Fruit fly (Drosophila melanogaster) whole organism, embryonic: ENCODE data around the gene Tsen34.
A peak's percentile ranks its signal among the peaks of the same experiment; 100 is the strongest.

Source experiments
- BEAF-32 ChIP-seq: fragments of 200-800 bp; sonication (Bioruptor generic); optimal IDR thresholded peaks from 3 replicates; lab custom pipeline; 2017; ENCODE audit warnings: missing biosample characterization, missing genetic modification characterization, mild to moderate bottlenecking, moderate library complexity, missing genetic modification reagents
- CG13296 ChIP-seq: fragments of 200-800 bp; sonication (Bioruptor generic); optimal IDR thresholded peaks from 3 replicates; lab custom pipeline; 2018; ENCODE audit warnings: missing biosample characterization, mild to moderate bottlenecking, missing genetic modification characterization
- CG13424 ChIP-seq: fragments of 200-800 bp; sonication (Bioruptor generic); optimal IDR thresholded peaks from 2 replicates; lab custom pipeline; 2019; ENCODE audit warnings: missing biosample characterization, mild to moderate bottlenecking, missing genetic modification characterization, moderate library complexity
- CG14014 ChIP-seq: fragments of 200-800 bp; sonication (Bioruptor generic); IDR thresholded peaks from 2 replicates; pipeline ENCODE4 v1.3.6; 2022; ENCODE audit warnings: missing biosample characterization, missing genetic modification characterization
- CG14050 ChIP-seq: fragments of 200-800 bp; sonication (Bioruptor generic); IDR thresholded peaks from 3 replicates; pipeline ENCODE4 v1.3.6; 2022; ENCODE audit warnings: missing biosample characterization, missing genetic modification characterization
- CG14667 ChIP-seq: fragments of 200-800 bp; sonication (Bioruptor generic); IDR thresholded peaks from 2 replicates; pipeline ENCODE4 v1.3.6; 2022; ENCODE audit warnings: missing biosample characterization, missing genetic modification characterization
- CG1603 ChIP-seq: fragments of 200-800 bp; sonication (Bioruptor generic); optimal IDR thresholded peaks from 2 replicates; lab custom pipeline; 2019; ENCODE audit warnings: missing biosample characterization, mild to moderate bottlenecking, missing genetic modification characterization, moderate library complexity
- CG16779 ChIP-seq: fragments of 200-800 bp; sonication (Bioruptor generic); IDR thresholded peaks from 2 replicates; pipeline ENCODE4 v1.3.6; 2022; ENCODE audit warnings: missing biosample characterization, missing genetic modification characterization
- CG18262 ChIP-seq: fragments of 200-800 bp; optimal IDR thresholded peaks from 3 replicates; lab custom pipeline; 2019; ENCODE audit warnings: missing biosample characterization, mild to moderate bottlenecking, missing genetic modification characterization, moderate library complexity
- CG2199 ChIP-seq: fragments of 200-800 bp; sonication (Bioruptor generic); IDR thresholded peaks from 3 replicates; pipeline ENCODE4 v1.3.6; 2022; ENCODE audit warnings: missing biosample characterization, missing genetic modification characterization
- CG30431 ChIP-seq: fragments of 200-800 bp; sonication (Bioruptor generic); optimal IDR thresholded peaks from 2 replicates; lab custom pipeline; 2017; ENCODE audit warnings: missing biosample characterization, missing genetic modification characterization
- CG32532 ChIP-seq: fragments of 200-800 bp; sonication (Bioruptor generic); IDR thresholded peaks from 2 replicates; pipeline ENCODE4 v1.3.6; 2022; ENCODE audit warnings: missing biosample characterization, missing genetic modification characterization
- CG3726 ChIP-seq: fragments of 200-800 bp; sonication (Bioruptor generic); IDR thresholded peaks from 3 replicates; pipeline ENCODE4, ENCODE4 v1.3.6; 2022; ENCODE audit warnings: missing biosample characterization, missing genetic modification characterization
- CG4282 ChIP-seq: fragments of 200-800 bp; sonication (Bioruptor generic); optimal IDR thresholded peaks from 2 replicates; lab custom pipeline; 2016; ENCODE audit warnings: missing biosample characterization, missing genetic modification characterization
- CG5953 ChIP-seq: fragments of 200-800 bp; sonication (Bioruptor generic); IDR thresholded peaks from 2 replicates; pipeline ENCODE4 v1.3.6; 2022; ENCODE audit warnings: missing biosample characterization, missing genetic modification characterization
- CG7357 ChIP-seq: fragments of 200-800 bp; sonication (Bioruptor generic); IDR thresholded peaks from 3 replicates; pipeline ENCODE4 v1.3.6; 2022; ENCODE audit warnings: missing biosample characterization, missing genetic modification characterization
- CG8281 ChIP-seq: fragments of 200-800 bp; sonication (Bioruptor generic); optimal IDR thresholded peaks from 2 replicates; lab custom pipeline; 2018; ENCODE audit warnings: missing biosample characterization, mild to moderate bottlenecking, missing genetic modification characterization, moderate library complexity
- CG8359 ChIP-seq: fragments of 200-800 bp; sonication (Bioruptor generic); optimal IDR thresholded peaks from 2 replicates; lab custom pipeline; 2017; ENCODE audit warnings: missing biosample characterization, mild to moderate bottlenecking, missing genetic modification characterization, borderline replicate concordance
- CG9876 ChIP-seq: fragments of 200-800 bp; sonication (Bioruptor generic); optimal IDR thresholded peaks from 2 replicates; lab custom pipeline; 2016; ENCODE audit warnings: missing biosample characterization, missing genetic modification characterization
- D19B ChIP-seq: fragments of 200-800 bp; sonication (Bioruptor generic); optimal IDR thresholded peaks from 2 replicates; lab custom pipeline; 2017; ENCODE audit warnings: missing biosample characterization, mild to moderate bottlenecking, missing genetic modification characterization
- Hr39 ChIP-seq: fragments of >200 bp; optimal IDR thresholded peaks from 2 replicates; lab custom pipeline; 2017
- Hr51 ChIP-seq, 2 experiments: fragments of 200-800 bp; sonication (Bioruptor generic); optimal IDR thresholded peaks; 2 replicates in 1 of 2; 3 replicates in 1 of 2; lab custom pipeline; 2016 to 2018; ENCODE audit warnings: missing biosample characterization in 2 of 2, missing genetic modification characterization in 2 of 2, mild to moderate bottlenecking in 1 of 2, moderate library complexity in 1 of 2
- NC2α ChIP-seq: fragments of 200-800 bp; sonication (Bioruptor generic); optimal IDR thresholded peaks from 2 replicates; lab custom pipeline; 2016; ENCODE audit warnings: missing biosample characterization, missing genetic modification characterization
- Opbp ChIP-seq: fragments of 200-800 bp; sonication (Bioruptor generic); IDR thresholded peaks from 3 replicates; pipeline ENCODE4 v1.3.6; 2022; ENCODE audit warnings: missing biosample characterization, missing genetic modification characterization; ENCODE audit not compliant: partially characterized antibody
- Rfx ChIP-seq: fragments of 200-800 bp; sonication (Bioruptor generic); IDR thresholded peaks from 2 replicates; pipeline ENCODE4 v1.3.6; 2022; ENCODE audit warnings: missing biosample characterization, missing genetic modification characterization
- Spps ChIP-seq: fragments of 200-800 bp; sonication (Bioruptor generic); optimal IDR thresholded peaks from 2 replicates; lab custom pipeline; 2018; ENCODE audit warnings: missing biosample characterization, mild to moderate bottlenecking, missing genetic modification characterization
- ac ChIP-seq: fragments of 200-800 bp; sonication (Bioruptor generic); optimal IDR thresholded peaks from 3 replicates; lab custom pipeline; 2017; ENCODE audit warnings: missing biosample characterization, mild to moderate bottlenecking, missing genetic modification characterization
- cato ChIP-seq: fragments of 200-800 bp; sonication (Bioruptor generic); optimal IDR thresholded peaks from 2 replicates; lab custom pipeline; 2016; ENCODE audit warnings: missing biosample characterization, missing genetic modification characterization, borderline replicate concordance
- cg ChIP-seq: fragments of 200-800 bp; sonication (Bioruptor generic); optimal IDR thresholded peaks from 3 replicates; lab custom pipeline; 2019; ENCODE audit warnings: missing biosample characterization, mild to moderate bottlenecking, missing genetic modification characterization, moderate library complexity
- da ChIP-seq: fragments of 200-800 bp; sonication (Bioruptor generic); optimal IDR thresholded peaks from 2 replicates; lab custom pipeline; 2016; ENCODE audit warnings: missing biosample characterization, missing genetic modification characterization
- dpn ChIP-seq, 2 experiments: fragments of 200-800 bp; sonication (Bioruptor generic); optimal IDR thresholded peaks; 3 replicates each; lab custom pipeline; 2016; ENCODE audit warnings: missing biosample characterization in 2 of 2, missing genetic modification characterization in 2 of 2
- eve ChIP-seq, 2 experiments: fragments of >200 bp; optimal IDR thresholded peaks; 2 replicates each; lab custom pipeline; 2017; ENCODE audit warnings: missing biosample characterization in 2 of 2, missing genetic modification characterization in 2 of 2
- ftz-f1 ChIP-seq: fragments of 200-800 bp; sonication (Bioruptor generic); optimal IDR thresholded peaks from 2 replicates; lab custom pipeline; 2016; ENCODE audit warnings: missing biosample characterization, missing genetic modification characterization
- gcm ChIP-seq: fragments of 200-800 bp; sonication (Bioruptor generic); optimal IDR thresholded peaks from 2 replicates; lab custom pipeline; 2019; ENCODE audit warnings: missing biosample characterization, mild to moderate bottlenecking, missing genetic modification characterization, moderate library complexity
- gro ChIP-seq: fragments of 200-800 bp; sonication (Bioruptor generic); optimal IDR thresholded peaks from 2 replicates; lab custom pipeline; 2016; ENCODE audit warnings: missing biosample characterization, missing genetic modification characterization
- gsb ChIP-seq: fragments of 200-800 bp; sonication (Bioruptor generic); IDR thresholded peaks from 2 replicates; pipeline ENCODE4 v1.3.6; 2022; ENCODE audit warnings: missing biosample characterization, missing genetic modification characterization
- kni ChIP-seq: fragments of 200-800 bp; sonication (Bioruptor generic); optimal IDR thresholded peaks from 3 replicates; lab custom pipeline; 2017; ENCODE audit warnings: mild to moderate bottlenecking, missing biosample characterization, missing genetic modification reagents, missing genetic modification characterization
- lab ChIP-seq: fragments of 200-800 bp; sonication (Bioruptor generic); optimal IDR thresholded peaks from 3 replicates; lab custom pipeline; 2017; ENCODE audit warnings: missing biosample characterization, missing genetic modification characterization, mild to moderate bottlenecking, moderate library complexity, missing genetic modification reagents
- lbe ChIP-seq: fragments of 200-800 bp; sonication (Bioruptor generic); optimal IDR thresholded peaks from 2 replicates; lab custom pipeline; 2016; ENCODE audit warnings: missing biosample characterization, mild to moderate bottlenecking, missing genetic modification characterization
- mam ChIP-seq: fragments of 200-800 bp; sonication (Bioruptor generic); optimal IDR thresholded peaks from 3 replicates; lab custom pipeline; 2016; ENCODE audit warnings: missing biosample characterization, missing genetic modification characterization
- peb ChIP-seq: fragments of 200-800 bp; sonication (Bioruptor generic); IDR thresholded peaks from 2 replicates; pipeline ENCODE4 v1.3.6; 2022; ENCODE audit warnings: missing biosample characterization, missing genetic modification characterization
- pnt ChIP-seq: fragments of 200-800 bp; sonication (Bioruptor generic); optimal IDR thresholded peaks from 3 replicates; lab custom pipeline; 2016; ENCODE audit warnings: missing biosample characterization, missing genetic modification characterization
- prd ChIP-seq, 3 experiments: fragments of >200 bp in 2 of 3; fragments of 200-800 bp in 1 of 3; sonication (Bioruptor generic) in 1 of 3; optimal IDR thresholded peaks in 2 of 3; IDR thresholded peaks in 1 of 3; 2 replicates in 2 of 3; 3 replicates in 1 of 3; pipeline versions ENCODE4 v1.3.6 to Lab custom; 2017 to 2022; ENCODE audit warnings: missing biosample characterization in 1 of 3, missing genetic modification characterization in 1 of 3
- pros ChIP-seq: fragments of 200-800 bp; sonication (Bioruptor generic); optimal IDR thresholded peaks from 3 replicates; lab custom pipeline; 2019; ENCODE audit warnings: missing biosample characterization, mild to moderate bottlenecking, missing genetic modification characterization, moderate library complexity
- pum ChIP-seq: fragments of 200-800 bp; sonication (Bioruptor generic); optimal IDR thresholded peaks from 2 replicates; lab custom pipeline; 2016; ENCODE audit warnings: missing biosample characterization, missing genetic modification characterization
- rib ChIP-seq: fragments of 200-800 bp; sonication (Bioruptor generic); IDR thresholded peaks from 2 replicates; pipeline ENCODE4 v1.3.6; 2022; ENCODE audit warnings: missing biosample characterization, missing genetic modification characterization
- run ChIP-seq: fragments of 200-800 bp; sonication (Bioruptor generic); optimal IDR thresholded peaks from 3 replicates; lab custom pipeline; 2018; ENCODE audit warnings: missing biosample characterization, mild to moderate bottlenecking, missing genetic modification characterization
- sug ChIP-seq: fragments of 200-800 bp; optimal IDR thresholded peaks from 2 replicates; lab custom pipeline; 2019; ENCODE audit warnings: missing biosample characterization, mild to moderate bottlenecking, missing genetic modification characterization, moderate library complexity
- tna ChIP-seq: fragments of 200-800 bp; sonication (Bioruptor generic); IDR thresholded peaks from 2 replicates; pipeline ENCODE4 v1.3.6; 2022; ENCODE audit warnings: missing biosample characterization, missing genetic modification characterization; ENCODE audit not compliant: partially characterized antibody
- usp ChIP-seq: fragments of >200 bp; optimal IDR thresholded peaks from 2 replicates; lab custom pipeline; 2017; ENCODE audit warnings: missing biosample characterization, missing genetic modification characterization

Tsen34 gene

DNA sequence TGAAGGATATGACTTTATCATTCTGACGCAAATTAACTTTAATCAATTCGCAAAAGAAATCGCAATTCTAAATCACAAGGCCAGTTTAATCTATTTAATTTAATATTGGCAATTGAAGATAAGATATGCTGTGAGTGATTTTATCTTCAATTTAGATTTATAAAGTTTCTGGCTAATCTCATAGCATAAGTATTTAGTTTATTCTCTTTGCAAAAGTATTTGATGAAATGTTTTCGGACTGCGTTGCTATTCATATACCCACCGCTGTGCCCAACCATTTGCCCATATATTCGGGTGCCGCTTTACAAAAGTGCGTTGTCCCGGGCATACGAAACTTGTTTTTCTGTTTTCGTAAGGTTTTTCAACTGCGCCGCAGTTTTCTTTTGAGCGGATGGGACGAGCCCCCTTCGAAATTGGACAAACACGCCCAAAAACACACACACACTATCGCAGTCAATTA lies 23.3 kb upstream of the Tsen34 start (continued):
- TF ChIP-seq ac (peak; percentile 92), BEAF-32 (GFP tag; lab: Kevin White, UChicago) (peak; percentile 14), lbe (GFP tag; lab: Kevin White, UChicago) (peak; percentile 17), CG7357 (GFP tag; lab: Robert Waterston, UW) (peak; percentile 84), D19B (GFP tag; lab: Kevin White, UChicago) (peak; percentile 92), Hr51 (GFP tag; optimal IDR thresholded peaks at IDR 0.05; lab: Kevin White, UChicago) (peak; percentile 90 to 98), CG30431 (GFP tag; lab: Kevin White, UChicago) (peak; percentile 92), CG2199 (GFP tag; lab: Robert Waterston, UW) (peak; percentile 78; the same call in 2 of the 3 replicates), CG9876 (GFP tag; lab: Kevin White, UChicago) (peak; percentile 77), peb (GFP tag; lab: Robert Waterston, UW) (peak; percentile 78), CG1603 (tag; lab: Kevin White, UChicago) (peak; percentile 85), usp (GFP tag; lab: Kevin White, UChicago) (no peak), CG14667 (GFP tag; lab: Robert Waterston, UW) (peak; percentile 79), kni (peak; percentile 92), Opbp (no peak), pros (GFP tag; lab: Kevin White, UChicago) (peak; percentile 12), CG13296 (GFP tag; lab: Kevin White, UChicago) (peak; percentile 98), NC2α (GFP tag; lab: Kevin White, UChicago) (peak; percentile 91), CG3726 (peak; percentile 85), dpn (GFP tag; optimal IDR thresholded peaks at IDR 0.05; lab: Kevin White, UChicago) (peak; percentile 95 to 96), Spps (tag; lab: Kevin White, UChicago) (peak; percentile 96), CG13424 (tag; lab: Kevin White, UChicago) (peak; percentile 98), CG16779 (GFP tag; lab: Robert Waterston, UW) (peak; percentile 51; the same call in 1 of the 2 replicates), tna (GFP tag; lab: Robert Waterston, UW) (no peak), CG14050 (GFP tag; lab: Robert Waterston, UW) (peak; percentile 83), da (GFP tag; lab: Kevin White, UChicago) (peak; percentile 81), pum (GFP tag; lab: Kevin White, UChicago) (peak; percentile 92), CG14014 (GFP tag; lab: Robert Waterston, UW) (peak; percentile 91), cg (GFP tag; lab: Kevin White, UChicago) (no peak), gsb (peak; percentile 82), ftz-f1 (GFP tag; lab: Kevin White, UChicago) (peak; percentile 51), pnt (GFP tag; lab: Kevin White, UChicago) (peak; percentile 90), CG5953 (GFP tag; lab: Robert Waterston, UW) (no peak; the same call in 1 of the 2 replicates), Rfx (GFP tag; lab: Robert Waterston, UW) (peak; percentile 90; the same call in 1 of the 2 replicates), lab (peak; percentile 97), CG8281 (tag; lab: Kevin White, UChicago) (peak; percentile 88), mam (peak; percentile 93), CG32532 (GFP tag; lab: Robert Waterston, UW) (peak; percentile 92), CG4282 (peak; percentile 68), sug (tag; lab: Kevin White, UChicago) (peak; percentile 93), eve (GFP tag; optimal IDR thresholded peaks at IDR 0.05; lab: Kevin White, UChicago) (peak in 1 of 2 experiments; percentile 22), Hr39 (lab: Kevin White, UChicago) (no peak), CG18262 (tag; lab: Kevin White, UChicago) (peak; percentile 99), gcm (peak; percentile 98), run (peak; percentile 95), gro (peak; percentile 93), CG8359 (peak; percentile 92), cato (GFP tag; lab: Kevin White, UChicago) (peak; percentile 94), rib (GFP tag; lab: Robert Waterston, UW) (peak; percentile 85), prd (optimal IDR thresholded peaks at IDR 0.05; lab: Kevin White, UChicago) (no peak), prd (GFP tag; IDR thresholded peaks at IDR 0.05; lab: Robert Waterston, UW) (peak; percentile 94)
